Fruit fly (Drosophila melanogaster) whole organism, embryonic: Measurements from ENCODE around the gene SdhC.

Experiments used
- Atf-2 ChIP-seq: fragments of 200-800 bp; sonication (Bioruptor generic); optimal IDR thresholded peaks from 2 replicates; lab custom pipeline; 2016; ENCODE audit warnings: missing biosample characterization, missing genetic modification characterization
- CG10979 ChIP-seq: fragments of 200-800 bp; sonication (Bioruptor generic); optimal IDR thresholded peaks from 2 replicates; lab custom pipeline; 2018; ENCODE audit warnings: missing biosample characterization, mild to moderate bottlenecking, missing genetic modification characterization, moderate library complexity
- CG11093 ChIP-seq: fragments of 200-800 bp; sonication (Bioruptor generic); IDR thresholded peaks from 3 replicates; pipeline ENCODE4 v1.3.6; 2022; ENCODE audit warnings: missing biosample characterization, missing genetic modification characterization
- CG15479 ChIP-seq: fragments of 200-800 bp; sonication (Bioruptor generic); optimal IDR thresholded peaks from 3 replicates; lab custom pipeline; 2019; ENCODE audit warnings: missing biosample characterization, mild to moderate bottlenecking, missing genetic modification characterization, moderate library complexity
- CG17568 ChIP-seq: fragments of 200-800 bp; sonication (Bioruptor generic); optimal IDR thresholded peaks from 2 replicates; lab custom pipeline; 2018; ENCODE audit warnings: missing biosample characterization, mild to moderate bottlenecking, missing genetic modification characterization, moderate library complexity
- CG1792 ChIP-seq: fragments of 200-800 bp; sonication (Bioruptor generic); optimal IDR thresholded peaks from 2 replicates; lab custom pipeline; 2016; ENCODE audit warnings: missing biosample characterization, missing genetic modification characterization
- CG18011 ChIP-seq: fragments of 200-800 bp; sonication (Bioruptor generic); optimal IDR thresholded peaks from 2 replicates; lab custom pipeline; 2017; ENCODE audit warnings: missing biosample characterization, missing genetic modification characterization, mild to moderate bottlenecking, moderate library complexity, missing genotype
- CG2116 ChIP-seq: fragments of 200-800 bp; sonication (Bioruptor generic); optimal IDR thresholded peaks from 3 replicates; lab custom pipeline; 2018; ENCODE audit warnings: missing biosample characterization, mild to moderate bottlenecking, missing genetic modification characterization
- CG3163 ChIP-seq: fragments of 200-800 bp; sonication (Bioruptor generic); optimal IDR thresholded peaks from 3 replicates; lab custom pipeline; 2016; ENCODE audit warnings: missing biosample characterization, missing genetic modification characterization
- CG6654 ChIP-seq: fragments of 200-800 bp; sonication (Bioruptor generic); optimal IDR thresholded peaks from 2 replicates; lab custom pipeline; 2017; ENCODE audit warnings: missing biosample characterization, mild to moderate bottlenecking, missing genetic modification characterization
- CG6791 ChIP-seq: fragments of 200-800 bp; sonication (Bioruptor generic); IDR thresholded peaks from 3 replicates; pipeline ENCODE4 v1.3.6; 2022; ENCODE audit warnings: missing biosample characterization, missing genetic modification characterization; ENCODE audit not compliant: partially characterized antibody
- CG7271 ChIP-seq: fragments of 200-800 bp; sonication (Bioruptor generic); optimal IDR thresholded peaks from 2 replicates; lab custom pipeline; 2018; ENCODE audit warnings: missing biosample characterization, mild to moderate bottlenecking, missing genetic modification characterization, moderate library complexity
- CG8281 ChIP-seq: fragments of 200-800 bp; sonication (Bioruptor generic); optimal IDR thresholded peaks from 2 replicates; lab custom pipeline; 2018; ENCODE audit warnings: missing biosample characterization, mild to moderate bottlenecking, missing genetic modification characterization, moderate library complexity
- CG8290 ChIP-seq, 3 experiments: fragments of 200-800 bp; sonication (Bioruptor generic); optimal IDR thresholded peaks; 2 replicates each; lab custom pipeline; 2016 to 2019; ENCODE audit warnings: missing biosample characterization in 3 of 3, missing genetic modification characterization in 3 of 3, mild to moderate bottlenecking in 2 of 3, moderate library complexity in 1 of 3
- Camta ChIP-seq: fragments of 200-800 bp; sonication (Bioruptor generic); optimal IDR thresholded peaks from 2 replicates; lab custom pipeline; 2016; ENCODE audit warnings: missing biosample characterization, missing genetic modification characterization
- Dek ChIP-seq: fragments of 200-800 bp; sonication (Bioruptor generic); optimal IDR thresholded peaks from 3 replicates; lab custom pipeline; 2019; ENCODE audit warnings: missing biosample characterization, mild to moderate bottlenecking, missing genetic modification characterization, moderate library complexity
- Doc2 ChIP-seq: fragments of 200-800 bp; sonication (Bioruptor generic); IDR thresholded peaks from 2 replicates; pipeline ENCODE4 v1.3.6; 2022; ENCODE audit warnings: missing biosample characterization, missing genetic modification characterization
- Doc3 ChIP-seq: fragments of 200-800 bp; sonication (Bioruptor generic); IDR thresholded peaks from 3 replicates; pipeline ENCODE4 v1.3.6; 2022; ENCODE audit warnings: missing biosample characterization, missing genetic modification characterization; ENCODE audit not compliant: partially characterized antibody
- E2f1 ChIP-seq: fragments of 200-800 bp; sonication (Bioruptor generic); IDR thresholded peaks from 2 replicates; pipeline ENCODE4 v1.3.6; 2022; ENCODE audit warnings: missing biosample characterization, missing genetic modification characterization
- ERR ChIP-seq: fragments of 200-800 bp; sonication (Bioruptor generic); optimal IDR thresholded peaks from 2 replicates; lab custom pipeline; 2016; ENCODE audit warnings: missing biosample characterization, missing genetic modification characterization
- Eip74EF ChIP-seq, 2 experiments: fragments of 200-800 bp in 1 of 2; fragments of >200 bp in 1 of 2; sonication (Bioruptor generic) in 1 of 2; optimal IDR thresholded peaks; 2 replicates each; lab custom pipeline; 2017 to 2019; ENCODE audit warnings: missing biosample characterization in 2 of 2, missing genetic modification characterization in 2 of 2, mild to moderate bottlenecking in 1 of 2, moderate library complexity in 1 of 2
- Fer1 ChIP-seq: fragments of 200-800 bp; sonication (Bioruptor generic); optimal IDR thresholded peaks from 2 replicates; lab custom pipeline; 2017; ENCODE audit warnings: missing biosample characterization, mild to moderate bottlenecking, missing genetic modification characterization
- Gsc ChIP-seq: fragments of 200-800 bp; sonication (Bioruptor generic); IDR thresholded peaks from 2 replicates; pipeline ENCODE4 v1.3.6; 2022; ENCODE audit warnings: missing biosample characterization, missing genetic modification characterization
- HLH4C ChIP-seq: fragments of 200-800 bp; sonication (Bioruptor generic); IDR thresholded peaks from 3 replicates; pipeline ENCODE4 v1.3.6; 2022; ENCODE audit warnings: missing biosample characterization, missing genetic modification characterization; ENCODE audit not compliant: partially characterized antibody
- Hand ChIP-seq: fragments of 200-800 bp; sonication (Bioruptor generic); optimal IDR thresholded peaks from 2 replicates; lab custom pipeline; 2017; ENCODE audit warnings: mild to moderate bottlenecking, missing biosample characterization, missing genetic modification reagents, missing genetic modification characterization
- Mad ChIP-seq: fragments of 200-800 bp; sonication (Bioruptor generic); optimal IDR thresholded peaks from 2 replicates; lab custom pipeline; 2016; ENCODE audit warnings: missing biosample characterization, missing genetic modification characterization
- Neu2 ChIP-seq: fragments of 200-800 bp; sonication (Bioruptor generic); optimal IDR thresholded peaks from 3 replicates; lab custom pipeline; 2016; ENCODE audit warnings: missing biosample characterization, missing genetic modification characterization, borderline replicate concordance
- Opbp ChIP-seq: fragments of 200-800 bp; sonication (Bioruptor generic); IDR thresholded peaks from 3 replicates; pipeline ENCODE4 v1.3.6; 2022; ENCODE audit warnings: missing biosample characterization, missing genetic modification characterization; ENCODE audit not compliant: partially characterized antibody
- Taf1 ChIP-seq: fragments of 200-800 bp; sonication (Bioruptor generic); IDR thresholded peaks from 2 replicates; pipeline ENCODE4 v1.3.6; 2022; ENCODE audit warnings: missing biosample characterization, missing genetic modification characterization
- Tbp ChIP-seq: fragments of >200 bp; optimal IDR thresholded peaks from 2 replicates; lab custom pipeline; 2018; ENCODE audit warnings: missing biosample characterization, missing genetic modification characterization
- bcd ChIP-seq: fragments of 200-800 bp; sonication (Bioruptor generic); optimal IDR thresholded peaks from 2 replicates; lab custom pipeline; 2017; ENCODE audit warnings: missing biosample characterization, mild to moderate bottlenecking, missing genetic modification characterization
- bigmax ChIP-seq: fragments of 200-800 bp; sonication (Bioruptor generic); optimal IDR thresholded peaks from 2 replicates; lab custom pipeline; 2018; ENCODE audit warnings: missing biosample characterization, mild to moderate bottlenecking, missing genetic modification characterization
- btn ChIP-seq: fragments of 200-800 bp; sonication (Bioruptor generic); optimal IDR thresholded peaks from 2 replicates; lab custom pipeline; 2016; ENCODE audit warnings: missing biosample characterization, missing genetic modification characterization
- ci ChIP-seq: fragments of 200-800 bp; sonication (Bioruptor generic); IDR thresholded peaks from 3 replicates; pipeline ENCODE4 v1.3.6; 2022; ENCODE audit warnings: missing biosample characterization, missing genetic modification characterization
- corto ChIP-seq: fragments of 200-800 bp; sonication (Bioruptor generic); optimal IDR thresholded peaks from 2 replicates; lab custom pipeline; 2016; ENCODE audit warnings: missing biosample characterization, mild to moderate bottlenecking, missing genetic modification characterization, moderate library complexity
- dan ChIP-seq: fragments of 200-800 bp; sonication (Bioruptor generic); IDR thresholded peaks from 2 replicates; pipeline ENCODE4 v1.3.6; 2022; ENCODE audit warnings: missing biosample characterization, missing genetic modification characterization
- dm ChIP-seq: fragments of 200-800 bp; sonication (Bioruptor generic); optimal IDR thresholded peaks from 3 replicates; lab custom pipeline; 2016; ENCODE audit warnings: missing biosample characterization, missing genetic modification characterization
- hb ChIP-seq: fragments of 200-800 bp; sonication (Bioruptor generic); IDR thresholded peaks from 3 replicates; pipeline ENCODE4 v1.3.6; 2022; ENCODE audit warnings: missing biosample characterization, missing genetic modification characterization; ENCODE audit not compliant: partially characterized antibody
- hbn ChIP-seq: fragments of 200-800 bp; sonication (Bioruptor generic); IDR thresholded peaks from 2 replicates; pipeline ENCODE4 v1.3.6; 2022; ENCODE audit warnings: missing biosample characterization, missing genetic modification characterization; ENCODE audit not compliant: partially characterized antibody
- nmo ChIP-seq: fragments of 200-800 bp; sonication (Bioruptor generic); optimal IDR thresholded peaks from 2 replicates; lab custom pipeline; 2018; ENCODE audit warnings: missing biosample characterization, mild to moderate bottlenecking, missing genetic modification characterization, moderate library complexity
- phol ChIP-seq: fragments of 200-800 bp; sonication (Bioruptor generic); optimal IDR thresholded peaks from 3 replicates; lab custom pipeline; 2018; ENCODE audit warnings: missing biosample characterization, mild to moderate bottlenecking, missing genetic modification characterization, moderate library complexity
- ranshi ChIP-seq: fragments of 200-800 bp; sonication (Bioruptor generic); IDR thresholded peaks from 2 replicates; pipeline ENCODE4 v1.3.6; 2022; ENCODE audit warnings: missing biosample characterization, missing genetic modification characterization
- run ChIP-seq: fragments of 200-800 bp; sonication (Bioruptor generic); optimal IDR thresholded peaks from 3 replicates; lab custom pipeline; 2018; ENCODE audit warnings: missing biosample characterization, mild to moderate bottlenecking, missing genetic modification characterization
- salm ChIP-seq: fragments of 200-800 bp; sonication (Bioruptor generic); optimal IDR thresholded peaks from 2 replicates; lab custom pipeline; 2018; ENCODE audit warnings: missing biosample characterization, mild to moderate bottlenecking, missing genetic modification characterization
- sens-2 ChIP-seq: fragments of 200-800 bp; sonication (Bioruptor generic); IDR thresholded peaks from 2 replicates; pipeline ENCODE4 v1.3.6; 2022; ENCODE audit warnings: missing biosample characterization, missing genetic modification characterization
- slbo ChIP-seq: fragments of 200-800 bp; sonication (Bioruptor generic); IDR thresholded peaks from 2 replicates; pipeline ENCODE4 v1.3.6; 2022; ENCODE audit warnings: missing biosample characterization, missing genetic modification characterization
- tna ChIP-seq: fragments of 200-800 bp; sonication (Bioruptor generic); IDR thresholded peaks from 2 replicates; pipeline ENCODE4 v1.3.6; 2022; ENCODE audit warnings: missing biosample characterization, missing genetic modification characterization; ENCODE audit not compliant: partially characterized antibody
- vnd ChIP-seq: fragments of 200-800 bp; sonication (Bioruptor generic); IDR thresholded peaks from 3 replicates; pipeline ENCODE4 v1.3.6; 2022; ENCODE audit warnings: missing biosample characterization, missing genetic modification characterization; ENCODE audit not compliant: partially characterized antibody
- zf30C ChIP-seq: fragments of 200-800 bp; sonication (Bioruptor generic); optimal IDR thresholded peaks from 3 replicates; lab custom pipeline; 2018; ENCODE audit warnings: missing biosample characterization, mild to moderate bottlenecking, missing genetic modification characterization

The SdhC gene

dm6 chr3R:11208766-11209331, 800 bp downstream of the SdhC start (continued):
- TF ChIP-seq vnd (GFP tag; lab: Robert Waterston, UW) (no peak), btn (GFP tag; lab: Kevin White, UChicago) (no peak), CG17568 (no peak), dm (GFP tag; lab: Kevin White, UChicago) (no peak), Fer1 (GFP tag; lab: Kevin White, UChicago) (no peak), CG8290 (GFP tag; optimal IDR thresholded peaks at IDR 0.05; lab: Kevin White, UChicago) (no peak), CG8290 (tag; optimal IDR thresholded peaks at IDR 0.05; lab: Kevin White, UChicago) (peak in 1 of 2 experiments; percentile 8), phol (tag; lab: Kevin White, UChicago) (no peak), CG6654 (no peak), Hand (GFP tag; lab: Kevin White, UChicago) (no peak), slbo (GFP tag; lab: Robert Waterston, UW) (no peak), Eip74EF (GFP tag; optimal IDR thresholded peaks at IDR 0.05; lab: Kevin White, UChicago) (peak in 1 of 2 experiments; percentile 61), CG7271 (tag; lab: Kevin White, UChicago) (no peak), Dek (tag; lab: Kevin White, UChicago) (no peak), CG11093 (GFP tag; lab: Robert Waterston, UW) (no peak), CG6791 (GFP tag; lab: Robert Waterston, UW) (no peak), Gsc (GFP tag; lab: Robert Waterston, UW) (no peak), CG1792 (GFP tag; lab: Kevin White, UChicago) (no peak), Taf1 (GFP tag; lab: Robert Waterston, UW) (no peak), ci (GFP tag; lab: Robert Waterston, UW) (0 out of 3 replicates have a peak, but pooled peaks have one; percentile 28), CG15479 (GFP tag; lab: Kevin White, UChicago) (peak; percentile 35), CG2116 (GFP tag; lab: Kevin White, UChicago) (no peak), run (tag; lab: Kevin White, UChicago) (no peak), dan (GFP tag; lab: Robert Waterston, UW) (no peak), hbn (no peak), Atf-2 (GFP tag; lab: Kevin White, UChicago) (no peak), salm (tag; lab: Kevin White, UChicago) (no peak), CG18011 (GFP tag; lab: Kevin White, UChicago) (no peak), CG10979 (peak; percentile 83), sens-2 (GFP tag; lab: Robert Waterston, UW) (no peak), bcd (GFP tag; lab: Kevin White, UChicago) (no peak), corto (no peak), CG3163 (GFP tag; lab: Kevin White, UChicago) (no peak), Opbp (GFP tag; lab: Robert Waterston, UW) (0 out of 3 replicates have a peak, but pooled peaks have one; percentile 37)

dm6 chr3R:11200885-11201421, 8.7 kb downstream of the SdhC start:
- TF ChIP-seq bigmax (GFP tag; lab: Kevin White, UChicago) (no peak), nmo (peak; percentile 61), HLH4C (GFP tag; lab: Robert Waterston, UW) (peak; percentile 42; the same call in 1 of the 3 replicates), Doc3 (no peak), zf30C (GFP tag; lab: Kevin White, UChicago) (no peak), E2f1 (GFP tag; lab: Robert Waterston, UW) (peak; percentile 56), ranshi (GFP tag; lab: Robert Waterston, UW) (0 out of 2 replicates have a peak, but pooled peaks have one; percentile 63), Mad (GFP tag; lab: Kevin White, UChicago) (no peak), ERR (no peak), Tbp (no peak), Camta (no peak), Doc2 (no peak), tna (GFP tag; lab: Robert Waterston, UW) (no peak), hb (GFP tag; lab: Robert Waterston, UW) (no peak), CG8281 (peak; percentile 2), Neu2 (GFP tag; lab: Kevin White, UChicago) (no peak)
